Fruit fly (Drosophila melanogaster) whole organism, embryonic: Measurements from ENCODE around the gene CG4631.

Experiments
- Bdp1 ChIP-seq: fragments of 200-800 bp; sonication (Bioruptor generic); optimal IDR thresholded peaks from 3 replicates; lab custom pipeline; 2016; ENCODE audit warnings: missing biosample characterization, missing genetic modification characterization
- CG11247 ChIP-seq: fragments of 200-800 bp; sonication (Bioruptor generic); IDR thresholded peaks from 2 replicates; pipeline ENCODE4 v1.3.6; 2022; ENCODE audit warnings: missing biosample characterization, missing genetic modification characterization
- CG11398 ChIP-seq: fragments of 200-800 bp; sonication (Bioruptor generic); optimal IDR thresholded peaks from 2 replicates; lab custom pipeline; 2016; ENCODE audit warnings: missing biosample characterization, missing genetic modification characterization
- CG13123 ChIP-seq: fragments of 200-800 bp; sonication (Bioruptor generic); optimal IDR thresholded peaks from 2 replicates; lab custom pipeline; 2016; ENCODE audit warnings: missing biosample characterization, missing genetic modification characterization
- CG14860 ChIP-seq: fragments of 200-800 bp; sonication (Bioruptor generic); IDR thresholded peaks from 3 replicates; pipeline ENCODE4 v1.3.6; 2022; ENCODE audit warnings: missing biosample characterization, missing genetic modification characterization; ENCODE audit not compliant: partially characterized antibody
- CG1529 ChIP-seq: fragments of 200-800 bp; sonication (Bioruptor generic); optimal IDR thresholded peaks from 3 replicates; lab custom pipeline; 2018; ENCODE audit warnings: missing biosample characterization, missing genetic modification characterization
- CG15514 ChIP-seq: fragments of 200-800 bp; sonication (Bioruptor generic); optimal IDR thresholded peaks from 3 replicates; lab custom pipeline; 2017; ENCODE audit warnings: missing biosample characterization, missing genetic modification characterization, mild to moderate bottlenecking, moderate library complexity, missing genetic modification reagents
- CG1603 ChIP-seq: fragments of 200-800 bp; sonication (Bioruptor generic); optimal IDR thresholded peaks from 2 replicates; lab custom pipeline; 2019; ENCODE audit warnings: missing biosample characterization, mild to moderate bottlenecking, missing genetic modification characterization, moderate library complexity
- CG17385 ChIP-seq: fragments of 200-800 bp; sonication (Bioruptor generic); optimal IDR thresholded peaks from 3 replicates; lab custom pipeline; 2018; ENCODE audit warnings: missing biosample characterization, mild to moderate bottlenecking, missing genetic modification characterization
- CG18011 ChIP-seq: fragments of 200-800 bp; sonication (Bioruptor generic); optimal IDR thresholded peaks from 2 replicates; lab custom pipeline; 2017; ENCODE audit warnings: missing biosample characterization, missing genetic modification characterization, mild to moderate bottlenecking, moderate library complexity, missing genotype
- CG2678 ChIP-seq: fragments of 200-800 bp; sonication (Bioruptor generic); optimal IDR thresholded peaks from 3 replicates; lab custom pipeline; 2019; ENCODE audit warnings: missing biosample characterization, mild to moderate bottlenecking, missing genetic modification characterization, moderate library complexity
- CG2889 ChIP-seq: fragments of 200-800 bp; sonication (Bioruptor generic); IDR thresholded peaks from 3 replicates; pipeline ENCODE4 v1.3.6; 2022; ENCODE audit warnings: missing biosample characterization, missing genetic modification characterization
- CG30431 ChIP-seq: fragments of 200-800 bp; sonication (Bioruptor generic); optimal IDR thresholded peaks from 2 replicates; lab custom pipeline; 2017; ENCODE audit warnings: missing biosample characterization, missing genetic modification characterization
- CG34224 ChIP-seq: fragments of 200-800 bp; sonication (Bioruptor generic); IDR thresholded peaks from 3 replicates; pipeline ENCODE4 v1.3.6; 2022; ENCODE audit warnings: missing biosample characterization, missing genetic modification characterization; ENCODE audit not compliant: partially characterized antibody
- CG43689 ChIP-seq: fragments of 200-800 bp; sonication (Bioruptor generic); IDR thresholded peaks from 2 replicates; pipeline ENCODE4 v1.3.6; 2022; ENCODE audit warnings: missing biosample characterization, missing genetic modification characterization
- CG4707 ChIP-seq: fragments of 200-800 bp; sonication (Bioruptor generic); optimal IDR thresholded peaks from 2 replicates; lab custom pipeline; 2018; ENCODE audit warnings: missing biosample characterization, mild to moderate bottlenecking, missing genetic modification characterization, moderate library complexity
- CG5245 ChIP-seq: fragments of 200-800 bp; sonication (Bioruptor generic); optimal IDR thresholded peaks from 3 replicates; lab custom pipeline; 2016; ENCODE audit warnings: missing biosample characterization, missing genetic modification characterization
- Dek ChIP-seq: fragments of 200-800 bp; sonication (Bioruptor generic); optimal IDR thresholded peaks from 3 replicates; lab custom pipeline; 2019; ENCODE audit warnings: missing biosample characterization, mild to moderate bottlenecking, missing genetic modification characterization, moderate library complexity
- Doc3 ChIP-seq: fragments of 200-800 bp; sonication (Bioruptor generic); IDR thresholded peaks from 3 replicates; pipeline ENCODE4 v1.3.6; 2022; ENCODE audit warnings: missing biosample characterization, missing genetic modification characterization; ENCODE audit not compliant: partially characterized antibody
- GATAe ChIP-seq: fragments of 200-800 bp; sonication (Bioruptor generic); conservative IDR thresholded peaks from 2 replicates; pipeline ENCODE4 v1.3.6; 2022; ENCODE audit warnings: missing biosample characterization, missing genetic modification characterization
- HmgZ ChIP-seq: fragments of 200-800 bp; sonication (Bioruptor generic); optimal IDR thresholded peaks from 2 replicates; lab custom pipeline; 2018; ENCODE audit warnings: missing biosample characterization, mild to moderate bottlenecking, missing genetic modification characterization
- Hmx ChIP-seq: fragments of 200-800 bp; sonication (Bioruptor generic); optimal IDR thresholded peaks from 2 replicates; lab custom pipeline; 2016; ENCODE audit warnings: missing biosample characterization, missing genetic modification characterization
- Lhr ChIP-seq: fragments of 200-800 bp; sonication (Bioruptor generic); optimal IDR thresholded peaks from 3 replicates; lab custom pipeline; 2017; ENCODE audit warnings: mild to moderate bottlenecking, missing biosample characterization, missing genetic modification reagents, missing genetic modification characterization
- Mes4 ChIP-seq: fragments of 200-800 bp; sonication (Bioruptor generic); optimal IDR thresholded peaks from 2 replicates; lab custom pipeline; 2016; ENCODE audit warnings: missing biosample characterization, missing genetic modification characterization
- NFAT ChIP-seq: fragments of 200-800 bp; sonication (Bioruptor generic); IDR thresholded peaks from 2 replicates; pipeline ENCODE4 v1.3.6; 2022; ENCODE audit warnings: missing biosample characterization, missing genetic modification characterization
- Nf-YB ChIP-seq: fragments of 200-800 bp; sonication (Bioruptor generic); optimal IDR thresholded peaks from 3 replicates; lab custom pipeline; 2019; ENCODE audit warnings: missing biosample characterization, mild to moderate bottlenecking, missing genetic modification characterization, moderate library complexity
- Oaz ChIP-seq: fragments of 200-800 bp; sonication (Bioruptor generic); IDR thresholded peaks from 2 replicates; pipeline ENCODE4 v1.3.6; 2022; ENCODE audit warnings: missing biosample characterization, missing genetic modification characterization
- Sry-β ChIP-seq: fragments of 200-800 bp; sonication (Bioruptor generic); optimal IDR thresholded peaks from 2 replicates; lab custom pipeline; 2018; ENCODE audit warnings: missing biosample characterization, mild to moderate bottlenecking, missing genetic modification characterization, moderate library complexity
- bigmax ChIP-seq: fragments of 200-800 bp; sonication (Bioruptor generic); optimal IDR thresholded peaks from 2 replicates; lab custom pipeline; 2018; ENCODE audit warnings: missing biosample characterization, mild to moderate bottlenecking, missing genetic modification characterization
- btn ChIP-seq: fragments of 200-800 bp; sonication (Bioruptor generic); optimal IDR thresholded peaks from 2 replicates; lab custom pipeline; 2016; ENCODE audit warnings: missing biosample characterization, missing genetic modification characterization
- cas ChIP-seq: fragments of 200-800 bp; sonication (Bioruptor generic); IDR thresholded peaks from 2 replicates; pipeline ENCODE4 v1.3.6; 2022; ENCODE audit warnings: missing biosample characterization, missing genetic modification characterization
- chif ChIP-seq, 2 experiments: fragments of 200-800 bp; sonication (Bioruptor generic); optimal IDR thresholded peaks; 3 replicates each; lab custom pipeline; 2016; ENCODE audit warnings: missing biosample characterization in 2 of 2, missing genetic modification characterization in 2 of 2
- chinmo ChIP-seq: fragments of 200-800 bp; sonication (Bioruptor generic); IDR thresholded peaks from 4 replicates; pipeline ENCODE4 v1.3.6; 2022; ENCODE audit warnings: missing biosample characterization, missing genetic modification characterization; ENCODE audit not compliant: partially characterized antibody
- crc ChIP-seq: fragments of 200-800 bp; sonication (Bioruptor generic); optimal IDR thresholded peaks from 2 replicates; lab custom pipeline; 2016; ENCODE audit warnings: missing biosample characterization, missing genetic modification characterization
- croc ChIP-seq: fragments of 200-800 bp; sonication (Bioruptor generic); conservative IDR thresholded peaks from 3 replicates; pipeline ENCODE4 v1.3.6; 2022; ENCODE audit warnings: missing biosample characterization, missing genetic modification characterization
- crol ChIP-seq: fragments of 200-800 bp; sonication (Bioruptor generic); IDR thresholded peaks from 2 replicates; pipeline ENCODE4 v1.3.6; 2022; ENCODE audit warnings: missing biosample characterization, missing genetic modification characterization
- eyg ChIP-seq: fragments of 200-800 bp; sonication (Bioruptor generic); optimal IDR thresholded peaks from 3 replicates; lab custom pipeline; 2016; ENCODE audit warnings: missing biosample characterization, missing genetic modification characterization
- grau ChIP-seq: fragments of 200-800 bp; optimal IDR thresholded peaks from 3 replicates; lab custom pipeline; 2019; ENCODE audit warnings: missing biosample characterization, mild to moderate bottlenecking, missing genetic modification characterization, moderate library complexity
- ham ChIP-seq: fragments of 200-800 bp; sonication (Bioruptor generic); IDR thresholded peaks from 2 replicates; pipeline ENCODE4 v1.3.6; 2022; ENCODE audit warnings: missing biosample characterization, missing genetic modification characterization
- her ChIP-seq: fragments of 200-800 bp; sonication (Bioruptor generic); optimal IDR thresholded peaks from 2 replicates; lab custom pipeline; 2016; ENCODE audit warnings: missing biosample characterization, missing genetic modification characterization
- lmd ChIP-seq: fragments of 200-800 bp; sonication (Bioruptor generic); IDR thresholded peaks from 2 replicates; pipeline ENCODE4 v1.3.6; 2022; ENCODE audit warnings: missing biosample characterization, missing genetic modification characterization
- nerfin-1 ChIP-seq: fragments of 200-800 bp; sonication (Bioruptor generic); optimal IDR thresholded peaks from 3 replicates; lab custom pipeline; 2019; ENCODE audit warnings: missing biosample characterization, mild to moderate bottlenecking, missing genetic modification characterization, moderate library complexity
- pfk ChIP-seq: fragments of 200-800 bp; sonication (Bioruptor generic); optimal IDR thresholded peaks from 2 replicates; lab custom pipeline; 2018; ENCODE audit warnings: missing biosample characterization, mild to moderate bottlenecking, missing genetic modification characterization, moderate library complexity
- pita ChIP-seq: fragments of 200-800 bp; sonication (Bioruptor generic); optimal IDR thresholded peaks from 2 replicates; lab custom pipeline; 2017; ENCODE audit warnings: missing biosample characterization, mild to moderate bottlenecking, missing genetic modification characterization
- sob ChIP-seq: fragments of 200-800 bp; sonication (Bioruptor generic); IDR thresholded peaks from 2 replicates; pipeline ENCODE4 v1.3.6; 2022; ENCODE audit warnings: missing biosample characterization, missing genetic modification characterization
- sqz ChIP-seq: fragments of 200-800 bp; sonication (Bioruptor generic); optimal IDR thresholded peaks from 3 replicates; lab custom pipeline; 2018; ENCODE audit warnings: missing biosample characterization, mild to moderate bottlenecking, missing genetic modification characterization
- sr ChIP-seq: fragments of 200-800 bp; sonication (Bioruptor generic); IDR thresholded peaks from 3 replicates; pipeline ENCODE4 v1.3.6; 2022; ENCODE audit warnings: missing biosample characterization, missing genetic modification characterization
- stwl ChIP-seq: fragments of 200-800 bp; sonication (Bioruptor generic); optimal IDR thresholded peaks from 3 replicates; lab custom pipeline; 2018; ENCODE audit warnings: missing biosample characterization, mild to moderate bottlenecking, missing genetic modification characterization, moderate library complexity
- tgo ChIP-seq: fragments of 200-800 bp; sonication (Bioruptor generic); IDR thresholded peaks from 3 replicates; pipeline ENCODE4 v1.3.6; 2022; ENCODE audit warnings: missing biosample characterization, missing genetic modification characterization
- wek ChIP-seq: fragments of 200-800 bp; sonication (Bioruptor generic); optimal IDR thresholded peaks from 3 replicates; lab custom pipeline; 2018; ENCODE audit warnings: missing biosample characterization, mild to moderate bottlenecking, missing genetic modification characterization, moderate library complexity
- wor ChIP-seq: fragments of 200-800 bp; sonication (Bioruptor generic); IDR thresholded peaks from 2 replicates; pipeline ENCODE4 v1.3.6; 2022; ENCODE audit warnings: missing biosample characterization, missing genetic modification characterization

CG4631 gene

dm6 chr2L:16643961-16644360 lies 36.8 kb downstream of the CG4631 start (continued):
- no peak for TF ChIP-seq wek
- TF ChIP-seq Oaz, result no peak
- TF ChIP-seq sr, result no peak
- TF ChIP-seq ham (GFP tag; lab: Robert Waterston, UW), result no peak
- no peak for TF ChIP-seq GATAe (GFP tag; lab: Robert Waterston, UW)
- peak; percentile 34; the same call in 2 of the 3 replicates for TF ChIP-seq croc (GFP tag; lab: Robert Waterston, UW)
- 0 out of 3 replicates have a peak, but pooled peaks have one; percentile 32 for TF ChIP-seq CG2889 (GFP tag; lab: Robert Waterston, UW)
- TF ChIP-seq Lhr (GFP tag; lab: Kevin White, UChicago), result no peak
- no peak for TF ChIP-seq CG5245 (GFP tag; lab: Kevin White, UChicago)
- TF ChIP-seq Bdp1 (GFP tag; lab: Kevin White, UChicago), result peak; percentile 0
- TF ChIP-seq Hmx (GFP tag; lab: Kevin White, UChicago), result peak; percentile 1
- TF ChIP-seq CG15514, result peak; percentile 53
- TF ChIP-seq NFAT (GFP tag; lab: Robert Waterston, UW), result no peak
- no peak for TF ChIP-seq cas (GFP tag; lab: Robert Waterston, UW)
- TF ChIP-seq Sry-β, result no peak
- TF ChIP-seq pita (GFP tag; lab: Kevin White, UChicago), result no peak
- peak; percentile 14 for TF ChIP-seq CG11398
- no peak for TF ChIP-seq CG34224
- TF ChIP-seq wor (GFP tag; lab: Robert Waterston, UW), result peak; percentile 44
- TF ChIP-seq CG17385 (GFP tag; lab: Kevin White, UChicago), result peak; percentile 73
- no peak for TF ChIP-seq eyg (GFP tag; lab: Kevin White, UChicago)
- TF ChIP-seq CG30431 (GFP tag; lab: Kevin White, UChicago), result peak; percentile 24
- TF ChIP-seq lmd (GFP tag; lab: Robert Waterston, UW), result peak; percentile 67
- peak; percentile 40 for TF ChIP-seq Dek (tag; lab: Kevin White, UChicago)
- no peak for TF ChIP-seq pfk (GFP tag; lab: Kevin White, UChicago)
- TF ChIP-seq CG43689 (GFP tag; lab: Robert Waterston, UW), result 0 out of 2 replicates have a peak, but pooled peaks have one; percentile 29
- TF ChIP-seq CG1529 (GFP tag; lab: Kevin White, UChicago), result peak; percentile 22
- no peak for TF ChIP-seq CG14860 (GFP tag; lab: Robert Waterston, UW)
- TF ChIP-seq sob (GFP tag; lab: Robert Waterston, UW), result peak; percentile 77
- peak; percentile 52 for TF ChIP-seq HmgZ (tag; lab: Kevin White, UChicago)
- peak; percentile 38 for TF ChIP-seq Nf-YB (GFP tag; lab: Kevin White, UChicago)
- no peak for TF ChIP-seq Doc3
- no peak for TF ChIP-seq chinmo
- no peak for TF ChIP-seq her (GFP tag; lab: Kevin White, UChicago)
- TF ChIP-seq CG2678 (tag; lab: Kevin White, UChicago), result peak; percentile 80
- TF ChIP-seq CG11247 (GFP tag; lab: Robert Waterston, UW), result no peak
- TF ChIP-seq grau, result peak; percentile 56
- TF ChIP-seq crc (GFP tag; lab: Kevin White, UChicago), result no peak
- peak; percentile 35 to 66 for TF ChIP-seq chif (GFP tag; optimal IDR thresholded peaks at IDR 0.05; lab: Kevin White, UChicago)
- no peak for TF ChIP-seq CG18011 (GFP tag; lab: Kevin White, UChicago)
- no peak for TF ChIP-seq bigmax (GFP tag; lab: Kevin White, UChicago)
- TF ChIP-seq sqz, result peak; percentile 25
- peak; percentile 48 for TF ChIP-seq Mes4 (GFP tag; lab: Kevin White, UChicago)
- peak; percentile 41 for TF ChIP-seq nerfin-1 (tag; lab: Kevin White, UChicago)
- peak; percentile 56 for TF ChIP-seq CG1603 (tag; lab: Kevin White, UChicago)
- peak; percentile 47; the same call in 2 of the 3 replicates for TF ChIP-seq tgo (GFP tag; lab: Robert Waterston, UW)
- TF ChIP-seq CG13123 (GFP tag; lab: Kevin White, UChicago), result no peak
- TF ChIP-seq stwl (tag; lab: Kevin White, UChicago), result no peak
- TF ChIP-seq crol (GFP tag; lab: Robert Waterston, UW), result no peak
- TF ChIP-seq btn (GFP tag; lab: Kevin White, UChicago), result peak; percentile 6
- no peak for TF ChIP-seq CG4707 (GFP tag; lab: Kevin White, UChicago)
